Worm (Caenorhabditis elegans) whole organism, L4/young adult: ENCODE measurements around the gene rpb-8.

Experiments
- W03F9.2 ChIP-seq: fragments of 150-350 bp; optimal IDR thresholded peaks from 2 replicates; lab custom pipeline; 2014; ENCODE audit warnings: missing biosample characterization, missing genetic modification characterization
- dao-5 ChIP-seq: sonication (generic microtip); optimal IDR thresholded peaks from 2 replicates; lab custom pipeline; 2016; ENCODE audit warnings: missing genotype, missing genetic modification characterization, moderate library complexity, missing compliant biosample characterization
- him-1 ChIP-seq: sonication (generic microtip); optimal IDR thresholded peaks from 2 replicates; lab custom pipeline; 2016; ENCODE audit warnings: missing genotype, missing genetic modification reagents, missing genetic modification characterization, missing compliant biosample characterization

DNA sequence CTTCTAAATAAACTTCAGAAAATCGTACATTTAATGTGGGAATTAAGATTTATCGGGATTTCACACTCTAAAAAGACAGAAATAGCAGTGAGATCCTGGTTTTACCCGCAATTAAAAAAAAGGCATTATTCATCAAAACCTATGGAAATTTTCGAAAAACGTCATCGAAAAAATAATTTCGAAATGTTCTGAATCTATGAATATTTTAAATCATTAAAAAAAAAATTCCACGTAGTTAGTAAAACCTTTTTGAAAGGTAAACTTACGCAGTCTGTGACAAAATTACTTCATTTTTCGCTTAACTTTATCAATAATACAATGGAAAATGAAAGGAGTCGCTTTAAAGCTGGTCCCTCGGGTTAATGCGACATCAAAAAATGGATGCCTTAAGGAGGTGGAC, 38.8 kb upstream of the rpb-8 start, which contains the start of gene C26E6.1:
- no peak for TF ChIP-seq him-1 (tag; lab: Kevin White, UChicago)
- no peak for TF ChIP-seq W03F9.2
- TF ChIP-seq dao-5 (tag; lab: Kevin White, UChicago): no peak
